Fruit fly (Drosophila melanogaster): ENCODE results near the gene CG13733.

The CG13733 gene

DNA sequence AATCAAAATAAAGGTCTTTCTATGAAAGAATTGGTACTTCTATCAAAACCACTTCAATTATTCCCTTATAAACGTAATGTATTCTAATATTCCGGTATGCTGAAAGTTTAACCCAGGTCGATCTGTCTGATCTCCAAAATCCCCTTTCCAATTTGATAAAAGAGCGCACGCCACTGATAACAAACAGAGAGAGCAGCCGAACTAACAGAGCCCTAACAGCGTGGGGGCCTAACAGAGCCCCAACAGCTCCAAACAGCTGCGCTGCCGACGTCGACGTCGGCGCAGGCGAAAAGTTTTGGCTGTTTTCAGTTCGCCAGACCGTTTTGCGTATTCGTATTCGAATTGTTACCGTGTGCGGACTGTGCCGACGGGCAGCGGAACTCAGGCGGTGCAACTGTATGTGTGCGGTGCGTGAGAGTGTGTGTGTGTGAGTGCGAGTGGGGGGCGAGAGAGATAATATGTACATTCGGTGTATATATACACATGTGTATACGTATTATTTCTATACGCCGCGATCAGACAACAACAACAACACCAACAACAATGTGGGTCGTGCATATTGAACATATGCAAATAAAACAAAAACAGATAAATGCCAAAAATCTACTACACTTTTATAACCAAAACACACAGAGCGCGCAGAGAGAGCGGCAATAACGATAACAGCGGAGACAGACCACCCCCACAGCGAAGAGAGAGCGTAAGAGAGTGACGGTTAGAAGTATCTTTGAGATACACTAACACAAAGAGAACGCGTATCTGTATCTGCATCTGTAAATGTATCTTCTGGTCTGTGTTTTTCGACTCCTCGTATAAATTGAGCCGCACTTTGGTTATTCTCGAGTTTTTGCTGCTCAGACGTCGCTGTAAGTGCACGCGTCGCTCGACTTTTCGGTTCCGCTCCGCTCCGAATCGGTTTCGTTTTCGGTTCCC, 8.3 kb upstream of the CG13733 start, which contains the start of gene Oatp74D (continued):
- TF ChIP-seq amos (GFP tag; IDR thresholded peaks at IDR 0.05; ENCODE audit: partially characterized antibody) (no peak; the same call in 1 of the 2 replicates), CG13123 (GFP tag; optimal IDR thresholded peaks at IDR 0.05) (no peak), MESR4 (GFP tag; optimal IDR thresholded peaks at IDR 0.05) (peak; percentile 0), Hmr (GFP tag; optimal IDR thresholded peaks at IDR 0.05) (peak; percentile 66), vfl (GFP tag; optimal IDR thresholded peaks at IDR 0.05) (no peak), CG4328 (GFP tag; optimal IDR thresholded peaks at IDR 0.05) (peak; percentile 74), ato (GFP tag; IDR thresholded peaks at IDR 0.05; ENCODE audit: partially characterized antibody) (no peak), CG11696 (GFP tag; IDR thresholded peaks at IDR 0.05) (peak; percentile 39; the same call in 1 of the 2 replicates), CG3163 (GFP tag; optimal IDR thresholded peaks at IDR 0.05) (peak; percentile 98), CG10959 (GFP tag; IDR thresholded peaks at IDR 0.05) (no peak), CG4360 (GFP tag; IDR thresholded peaks at IDR 0.05) (peak; percentile 88), D19B (GFP tag; optimal IDR thresholded peaks at IDR 0.05) (no peak), croc (GFP tag; conservative IDR thresholded peaks at IDR 0.05) (no peak), Oaz (GFP tag; IDR thresholded peaks at IDR 0.05) (no peak), CG4820 (GFP tag; optimal IDR thresholded peaks at IDR 0.05) (no peak), CG11093 (GFP tag; IDR thresholded peaks at IDR 0.05) (no peak), CG12155 (GFP tag; optimal IDR thresholded peaks at IDR 0.05) (peak; percentile 11), HLH54F (GFP tag; optimal IDR thresholded peaks at IDR 0.05) (peak; percentile 17), lov (optimal IDR thresholded peaks at IDR 0.05) (no peak), lov (GFP tag; IDR thresholded peaks at IDR 0.05) (0 out of 3 replicates have a peak, but pooled peaks have one; percentile 30), CG2116 (GFP tag; optimal IDR thresholded peaks at IDR 0.05) (peak; percentile 34), ro (GFP tag; IDR thresholded peaks at IDR 0.05) (no peak), CG8944 (GFP tag; optimal IDR thresholded peaks at IDR 0.05) (peak; percentile 0), CG7745 (tag; optimal IDR thresholded peaks at IDR 0.05) (no peak), vvl (GFP tag; IDR thresholded peaks at IDR 0.05) (peak; percentile 85), Neu2 (GFP tag; optimal IDR thresholded peaks at IDR 0.05; ENCODE audit: borderline replicate concordance) (no peak), CG7987 (GFP tag; optimal IDR thresholded peaks at IDR 0.05) (peak; percentile 71), Bteb2 (GFP tag; optimal IDR thresholded peaks at IDR 0.05) (no peak), CG17829 (tag; optimal IDR thresholded peaks at IDR 0.05) (no peak), CTCF (GFP tag; optimal IDR thresholded peaks at IDR 0.05) (no peak), CG8388 (GFP tag; optimal IDR thresholded peaks at IDR 0.05) (peak; percentile 27), CG2712 (tag; optimal IDR thresholded peaks at IDR 0.05) (peak; percentile 5), bcd (GFP tag; optimal IDR thresholded peaks at IDR 0.05) (no peak), MTF-1 (GFP tag; optimal IDR thresholded peaks at IDR 0.05; ENCODE audit: borderline replicate concordance) (peak; percentile 18), Fer1 (GFP tag; optimal IDR thresholded peaks at IDR 0.05) (peak; percentile 74), CG32532 (GFP tag; IDR thresholded peaks at IDR 0.05) (peak; percentile 69), bowl (GFP tag; IDR thresholded peaks at IDR 0.05) (0 out of 2 replicates have a peak, but pooled peaks have one; percentile 19), pho (GFP tag; optimal IDR thresholded peaks at IDR 0.05) (peak; percentile 5), CG30020 (tag; optimal IDR thresholded peaks at IDR 0.05) (no peak), NC2α (GFP tag; optimal IDR thresholded peaks at IDR 0.05) (peak; percentile 48), Tbp (GFP tag; optimal IDR thresholded peaks at IDR 0.05) (no peak), CG5245 (GFP tag; optimal IDR thresholded peaks at IDR 0.05) (no peak), zf30C (GFP tag; optimal IDR thresholded peaks at IDR 0.05) (no peak), slbo (GFP tag; IDR thresholded peaks at IDR 0.05) (peak; percentile 69), Oli (tag; optimal IDR thresholded peaks at IDR 0.05) (peak; percentile 12), exex (tag; optimal IDR thresholded peaks at IDR 0.05) (peak; percentile 36), ash1 (GFP tag; optimal IDR thresholded peaks at IDR 0.05) (no peak), cg (GFP tag; optimal IDR thresholded peaks at IDR 0.05) (peak; percentile 99), pita (GFP tag; optimal IDR thresholded peaks at IDR 0.05) (no peak), h (optimal IDR thresholded peaks at IDR 0.05) (no peak)
